ENCODE assay signal across 1 fruit fly cellular context in the genomic region with DNA sequence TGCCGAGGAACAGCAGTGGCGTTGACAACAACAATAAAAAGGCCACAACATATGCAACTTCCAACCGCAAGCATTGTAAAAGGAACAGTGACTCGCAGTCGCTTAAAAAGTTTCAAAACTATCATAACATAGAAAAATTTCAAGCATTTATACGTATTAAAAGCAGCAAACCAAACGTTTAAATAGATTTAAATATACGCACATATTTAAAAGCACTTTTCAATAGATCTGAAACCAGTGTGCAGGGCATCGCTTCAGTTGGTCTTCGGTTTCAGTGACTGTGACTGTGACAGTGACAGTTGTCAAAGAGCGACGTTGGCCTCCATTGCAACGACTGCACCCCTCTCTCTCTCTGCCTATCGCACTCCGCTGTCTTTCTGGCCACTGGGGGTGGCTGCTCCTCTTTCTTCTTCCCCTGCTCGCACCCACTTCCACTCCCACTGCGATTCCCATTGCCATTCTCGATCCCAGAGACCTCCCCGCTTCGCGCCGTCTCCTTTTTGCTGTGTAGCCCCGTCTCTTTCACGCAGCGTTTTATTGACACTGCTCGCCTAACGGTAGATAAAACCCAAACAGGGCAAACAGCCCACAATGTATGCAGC.
TF ChIP-seq lines count a peak whose summit lies in the region.

No protein-coding gene starts in this region.

TF ChIP-seq in whole organism, embryonic, 481 proteins besides CTCF, POLR2A, EP300 and RAD21 (continued from another document and continues in another):
- TF ChIP-seq luna (GFP tag; optimal IDR thresholded peaks at IDR 0.05; lab: Kevin White, UChicago) (no peak), Dfd (GFP tag; optimal IDR thresholded peaks at IDR 0.05; lab: Kevin White, UChicago) (no peak), ranshi (GFP tag; IDR thresholded peaks at IDR 0.05; lab: Robert Waterston, UW) (peak; percentile 86), Sox100B (GFP tag; optimal IDR thresholded peaks at IDR 0.05; lab: Kevin White, UChicago) (peak; percentile 75), seq (GFP tag; IDR thresholded peaks at IDR 0.05; lab: Robert Waterston, UW) (peak; percentile 47), al (GFP tag; IDR thresholded peaks at IDR 0.05; lab: Robert Waterston, UW) (0 out of 2 replicates have a peak, but pooled peaks have one; percentile 40), Elba2 (GFP tag; optimal IDR thresholded peaks at IDR 0.05; lab: Kevin White, UChicago) (no peak), Ravus (GFP tag; IDR thresholded peaks at IDR 0.05; lab: Robert Waterston, UW) (no peak), CG15601 (tag; optimal IDR thresholded peaks at IDR 0.05; lab: Kevin White, UChicago) (peak; percentile 67), esg (GFP tag; conservative IDR thresholded peaks at IDR 0.05; lab: Robert Waterston, UW) (peak; percentile 81), bsh (GFP tag; optimal IDR thresholded peaks at IDR 0.05; lab: Kevin White, UChicago) (peak; percentile 82 to 89), vnd (GFP tag; IDR thresholded peaks at IDR 0.05; lab: Robert Waterston, UW; ENCODE audit: partially characterized antibody) (peak; percentile 44; the same call in 2 of the 3 replicates), org-1 (GFP tag; optimal IDR thresholded peaks at IDR 0.05; lab: Kevin White, UChicago) (peak; percentile 73), emc (GFP tag; optimal IDR thresholded peaks at IDR 0.05; lab: Kevin White, UChicago) (no peak), sens-2 (GFP tag; IDR thresholded peaks at IDR 0.05; lab: Robert Waterston, UW) (peak; percentile 91), sens (GFP tag; lab: Kevin White, UChicago) (peak; percentile 97), CG9215 (GFP tag; IDR thresholded peaks at IDR 0.05; lab: Robert Waterston, UW) (peak; percentile 29; the same call in 1 of the 2 replicates), tx (GFP tag; optimal IDR thresholded peaks at IDR 0.05; lab: Kevin White, UChicago) (peak; percentile 33), fd64A (GFP tag; optimal IDR thresholded peaks at IDR 0.05; lab: Kevin White, UChicago) (peak; percentile 70), onecut (GFP tag; IDR thresholded peaks at IDR 0.05; lab: Robert Waterston, UW) (peak; percentile 80), CG31441 (GFP tag; IDR thresholded peaks at IDR 0.05; lab: Robert Waterston, UW) (peak; percentile 88), da (GFP tag; optimal IDR thresholded peaks at IDR 0.05; lab: Kevin White, UChicago) (no peak), E2f1 (GFP tag; IDR thresholded peaks at IDR 0.05; lab: Robert Waterston, UW) (peak; percentile 89), Hr78 (GFP tag; optimal IDR thresholded peaks at IDR 0.05; lab: Kevin White, UChicago) (no peak), CG1024 (GFP tag; IDR thresholded peaks at IDR 0.05; lab: Robert Waterston, UW) (peak; percentile 92), Kr (GFP tag; optimal IDR thresholded peaks at IDR 0.05; lab: Kevin White, UChicago) (no peak), vvl (GFP tag; IDR thresholded peaks at IDR 0.05; lab: Robert Waterston, UW) (peak; percentile 97), gro (GFP tag; optimal IDR thresholded peaks at IDR 0.05; lab: Kevin White, UChicago) (no peak), CG17359 (tag; optimal IDR thresholded peaks at IDR 0.05; lab: Kevin White, UChicago) (peak; percentile 93), Trl (optimal IDR thresholded peaks at IDR 0.05; lab: Kevin White, UChicago) (no peak), Trl (GFP tag; optimal IDR thresholded peaks at IDR 0.05; lab: Kevin White, UChicago) (peak; percentile 51), CG10274 (GFP tag; optimal IDR thresholded peaks at IDR 0.05; lab: Kevin White, UChicago) (peak; percentile 6), Hr39 (optimal IDR thresholded peaks at IDR 0.05; lab: Kevin White, UChicago) (no peak), CG2875 (GFP tag; optimal IDR thresholded peaks at IDR 0.05; lab: Kevin White, UChicago) (peak; percentile 84), Hmx (GFP tag; optimal IDR thresholded peaks at IDR 0.05; lab: Kevin White, UChicago) (no peak), CkIIα-i1 (GFP tag; IDR thresholded peaks at IDR 0.05; lab: Robert Waterston, UW) (no peak), cas (GFP tag; IDR thresholded peaks at IDR 0.05; lab: Robert Waterston, UW) (peak; percentile 23; the same call in 1 of the 2 replicates), Mad (GFP tag; optimal IDR thresholded peaks at IDR 0.05; lab: Kevin White, UChicago) (peak; percentile 58), ems (GFP tag; optimal IDR thresholded peaks at IDR 0.05; lab: Kevin White, UChicago) (peak; percentile 71), fd102C (GFP tag; optimal IDR thresholded peaks at IDR 0.05; lab: Kevin White, UChicago) (no peak), Camta (GFP tag; optimal IDR thresholded peaks at IDR 0.05; lab: Kevin White, UChicago) (peak; percentile 65), ase (GFP tag; IDR thresholded peaks at IDR 0.05; lab: Robert Waterston, UW) (peak; percentile 95), CG32532 (GFP tag; IDR thresholded peaks at IDR 0.05; lab: Robert Waterston, UW) (peak; percentile 40), CG2889 (GFP tag; IDR thresholded peaks at IDR 0.05; lab: Robert Waterston, UW) (peak; percentile 72; the same call in 1 of the 3 replicates), Doc3 (GFP tag; IDR thresholded peaks at IDR 0.05; lab: Robert Waterston, UW; ENCODE audit: partially characterized antibody) (no peak), usp (GFP tag; optimal IDR thresholded peaks at IDR 0.05; lab: Kevin White, UChicago) (no peak), CG8359 (GFP tag; optimal IDR thresholded peaks at IDR 0.05; lab: Kevin White, UChicago; ENCODE audit: borderline replicate concordance) (peak; percentile 72), gsb (GFP tag; IDR thresholded peaks at IDR 0.05; lab: Robert Waterston, UW) (no peak), Mes4 (GFP tag; optimal IDR thresholded peaks at IDR 0.05; lab: Kevin White, UChicago) (peak; percentile 61), CG1792 (GFP tag; optimal IDR thresholded peaks at IDR 0.05; lab: Kevin White, UChicago) (peak; percentile 44), Sry-δ (GFP tag; optimal IDR thresholded peaks at IDR 0.05; lab: Kevin White, UChicago) (no peak), CG10431 (GFP tag; optimal IDR thresholded peaks at IDR 0.05; lab: Kevin White, UChicago) (peak; percentile 9), CG18011 (GFP tag; optimal IDR thresholded peaks at IDR 0.05; lab: Kevin White, UChicago) (peak; percentile 10), BtbVII (GFP tag; optimal IDR thresholded peaks at IDR 0.05; lab: Kevin White, UChicago) (peak; percentile 33), TFAM (GFP tag; optimal IDR thresholded peaks at IDR 0.05; lab: Kevin White, UChicago) (no peak), CG9727 (GFP tag; optimal IDR thresholded peaks at IDR 0.05; lab: Kevin White, UChicago) (peak; percentile 41), CG4730 (GFP tag; IDR thresholded peaks at IDR 0.05; lab: Robert Waterston, UW) (peak; percentile 81), Scr (GFP tag; IDR thresholded peaks at IDR 0.05; lab: Robert Waterston, UW; ENCODE audit: partially characterized antibody) (no peak), sim (GFP tag; IDR thresholded peaks at IDR 0.05; lab: Robert Waterston, UW) (peak; percentile 67), CG30403 (GFP tag; optimal IDR thresholded peaks at IDR 0.05; lab: Kevin White, UChicago) (peak; percentile 75), CG5245 (GFP tag; optimal IDR thresholded peaks at IDR 0.05; lab: Kevin White, UChicago) (peak; percentile 48), dmrt11E (tag; optimal IDR thresholded peaks at IDR 0.05; lab: Kevin White, UChicago) (peak; percentile 56), mirr (GFP tag; optimal IDR thresholded peaks at IDR 0.05; lab: Kevin White, UChicago) (no peak), CG34376 (GFP tag; optimal IDR thresholded peaks at IDR 0.05; lab: Kevin White, UChicago) (no peak), CG15073 (GFP tag; optimal IDR thresholded peaks at IDR 0.05; lab: Kevin White, UChicago) (no peak), Fer2 (tag; optimal IDR thresholded peaks at IDR 0.05; lab: Kevin White, UChicago) (no peak), Gug (GFP tag; IDR thresholded peaks at IDR 0.05; lab: Robert Waterston, UW) (peak; percentile 81; the same call in 3 of the 4 replicates), slou (GFP tag; optimal IDR thresholded peaks at IDR 0.05; lab: Kevin White, UChicago) (no peak), CG11247 (GFP tag; IDR thresholded peaks at IDR 0.05; lab: Robert Waterston, UW) (peak; percentile 74), CG7271 (tag; optimal IDR thresholded peaks at IDR 0.05; lab: Kevin White, UChicago) (peak; percentile 2), otp (GFP tag; IDR thresholded peaks at IDR 0.05; lab: Robert Waterston, UW) (peak; percentile 93), phol (tag; optimal IDR thresholded peaks at IDR 0.05; lab: Kevin White, UChicago) (peak; percentile 89), MBD-R2 (GFP tag; IDR thresholded peaks at IDR 0.05; lab: Robert Waterston, UW) (no peak), tin (GFP tag; optimal IDR thresholded peaks at IDR 0.05; lab: Kevin White, UChicago) (peak; percentile 74), dpn (GFP tag; optimal IDR thresholded peaks at IDR 0.05; lab: Kevin White, UChicago) (peak; percentile 59 to 82), pnt (GFP tag; optimal IDR thresholded peaks at IDR 0.05; lab: Kevin White, UChicago) (peak; percentile 42), pum (GFP tag; optimal IDR thresholded peaks at IDR 0.05; lab: Kevin White, UChicago) (peak; percentile 56), ewg (GFP tag; optimal IDR thresholded peaks at IDR 0.05; lab: Kevin White, UChicago) (peak; percentile 84), CG18619 (GFP tag; optimal IDR thresholded peaks at IDR 0.05; lab: Kevin White, UChicago) (peak; percentile 33), CG8478 (optimal IDR thresholded peaks at IDR 0.05; lab: Kevin White, UChicago) (no peak), Ssrp (tag; optimal IDR thresholded peaks at IDR 0.05; lab: Kevin White, UChicago) (peak; percentile 80), CG7556 (GFP tag; optimal IDR thresholded peaks at IDR 0.05; lab: Kevin White, UChicago) (peak; percentile 69), ara (GFP tag; IDR thresholded peaks at IDR 0.05; lab: Robert Waterston, UW) (peak; percentile 94), CG13296 (GFP tag; optimal IDR thresholded peaks at IDR 0.05; lab: Kevin White, UChicago) (no peak), CG1603 (tag; optimal IDR thresholded peaks at IDR 0.05; lab: Kevin White, UChicago) (peak; percentile 90), schlank (tag; optimal IDR thresholded peaks at IDR 0.05; lab: Kevin White, UChicago) (no peak), CG2712 (tag; optimal IDR thresholded peaks at IDR 0.05; lab: Kevin White, UChicago) (peak; percentile 91), Aef1 (GFP tag; IDR thresholded peaks at IDR 0.05; lab: Robert Waterston, UW) (peak; percentile 78), zf30C (GFP tag; optimal IDR thresholded peaks at IDR 0.05; lab: Kevin White, UChicago) (no peak), ATbp (GFP tag; optimal IDR thresholded peaks at IDR 0.05; lab: Kevin White, UChicago) (peak; percentile 92), chn (GFP tag; optimal IDR thresholded peaks at IDR 0.05; lab: Kevin White, UChicago) (peak; percentile 76), Stat92E (GFP tag; optimal IDR thresholded peaks at IDR 0.05; lab: Kevin White, UChicago) (no peak), knrl (GFP tag; IDR thresholded peaks at IDR 0.05; lab: Robert Waterston, UW; ENCODE audit: partially characterized antibody) (peak; percentile 49; the same call in 1 of the 3 replicates), gcm (GFP tag; optimal IDR thresholded peaks at IDR 0.05; lab: Kevin White, UChicago) (peak; percentile 81), Lpt (GFP tag; optimal IDR thresholded peaks at IDR 0.05; lab: Kevin White, UChicago) (no peak), tgo (GFP tag; IDR thresholded peaks at IDR 0.05; lab: Robert Waterston, UW) (peak; percentile 84), CG11398 (GFP tag; optimal IDR thresholded peaks at IDR 0.05; lab: Kevin White, UChicago) (peak; percentile 2), Blimp-1 (GFP tag; optimal IDR thresholded peaks at IDR 0.05; lab: Kevin White, UChicago) (peak; percentile 91), repo (GFP tag; optimal IDR thresholded peaks at IDR 0.05; lab: Kevin White, UChicago) (peak; percentile 57), ERR (GFP tag; optimal IDR thresholded peaks at IDR 0.05; lab: Kevin White, UChicago) (peak; percentile 17), tna (GFP tag; IDR thresholded peaks at IDR 0.05; lab: Robert Waterston, UW; ENCODE audit: partially characterized antibody) (no peak), CG7357 (GFP tag; IDR thresholded peaks at IDR 0.05; lab: Robert Waterston, UW) (peak; percentile 69), CG15269 (tag; optimal IDR thresholded peaks at IDR 0.05; lab: Kevin White, UChicago) (peak; percentile 77), CG5180 (GFP tag; optimal IDR thresholded peaks at IDR 0.05; lab: Kevin White, UChicago) (peak; percentile 72), CG15514 (GFP tag; optimal IDR thresholded peaks at IDR 0.05; lab: Kevin White, UChicago) (peak; percentile 14), sisA (GFP tag; IDR thresholded peaks at IDR 0.05; lab: Robert Waterston, UW) (peak; percentile 93), Fer3 (tag; optimal IDR thresholded peaks at IDR 0.05; lab: Kevin White, UChicago) (peak; percentile 65), klu (GFP tag; IDR thresholded peaks at IDR 0.05; lab: Robert Waterston, UW) (peak; percentile 23; the same call in 1 of the 2 replicates), scrt (GFP tag; optimal IDR thresholded peaks at IDR 0.05; lab: Kevin White, UChicago) (peak; percentile 53), CG11560 (tag; IDR thresholded peaks at IDR 0.05; lab: Robert Waterston, UW) (no peak), slp2 (GFP tag; optimal IDR thresholded peaks at IDR 0.05; lab: Kevin White, UChicago) (peak; percentile 83), br (optimal IDR thresholded peaks at IDR 0.05; lab: Kevin White, UChicago) (no peak), CG6272 (GFP tag; IDR thresholded peaks at IDR 0.05; lab: Robert Waterston, UW) (peak; percentile 75), D (optimal IDR thresholded peaks at IDR 0.05; lab: Kevin White, UChicago) (no peak), D (GFP tag; optimal IDR thresholded peaks at IDR 0.05; lab: Kevin White, UChicago) (peak; percentile 88), Nf-YB (GFP tag; optimal IDR thresholded peaks at IDR 0.05; lab: Kevin White, UChicago) (peak; percentile 19), sna (GFP tag; IDR thresholded peaks at IDR 0.05; lab: Robert Waterston, UW; ENCODE audit: partially characterized antibody) (peak; percentile 57; the same call in 1 of the 2 replicates), pzg (GFP tag; optimal IDR thresholded peaks at IDR 0.05; lab: Kevin White, UChicago) (no peak), odd (GFP tag; optimal IDR thresholded peaks at IDR 0.05; lab: Kevin White, UChicago) (peak; percentile 35), GATAe (GFP tag; conservative IDR thresholded peaks at IDR 0.05; lab: Robert Waterston, UW) (no peak; the same call in 1 of the 2 replicates), bbx (GFP tag; IDR thresholded peaks at IDR 0.05; lab: Robert Waterston, UW; ENCODE audit: partially characterized antibody) (0 out of 2 replicates have a peak, but pooled peaks have one; percentile 32), ci (GFP tag; IDR thresholded peaks at IDR 0.05; lab: Robert Waterston, UW) (peak; percentile 97), CG6254 (GFP tag; optimal IDR thresholded peaks at IDR 0.05; lab: Kevin White, UChicago) (peak; percentile 79), CG12155 (GFP tag; optimal IDR thresholded peaks at IDR 0.05; lab: Kevin White, UChicago) (no peak)
